Fruit fly (Drosophila melanogaster): ENCODE data around the gene rudhira.

DNA sequence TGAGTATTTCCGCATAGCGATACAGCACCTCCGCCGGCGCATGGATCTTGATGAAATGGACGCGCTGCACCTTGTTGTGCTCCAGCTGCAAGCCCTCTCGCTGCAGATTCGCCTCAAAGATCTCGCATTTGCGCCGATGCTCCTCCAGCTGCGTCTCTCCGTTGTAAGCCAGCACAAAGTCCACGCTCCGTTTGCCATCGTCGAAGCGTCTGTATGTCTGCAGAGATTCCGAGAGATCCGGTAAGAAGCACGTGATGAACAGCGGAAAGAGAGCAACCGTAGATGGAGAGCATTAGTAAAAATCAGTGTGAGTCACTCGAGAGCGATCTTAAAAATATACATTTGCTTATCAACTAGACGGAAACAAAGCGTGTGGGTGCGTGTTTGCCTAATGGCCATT lies 65.0 kb downstream of the rudhira start:
- no peak for TF ChIP-seq ovo (GFP tag; optimal IDR thresholded peaks at IDR 0.05)
- TF ChIP-seq CG12768 (GFP tag; optimal IDR thresholded peaks at IDR 0.05) = no peak
- TF ChIP-seq cic (GFP tag; optimal IDR thresholded peaks at IDR 0.05) = no peak
- no peak for TF ChIP-seq kay (GFP tag; ENCODE audit: borderline replicate concordance)
- no peak for TF ChIP-seq toe (GFP tag; optimal IDR thresholded peaks at IDR 0.05)
- TF ChIP-seq tj (GFP tag; optimal IDR thresholded peaks at IDR 0.05) = no peak
- TF ChIP-seq Hr96 (GFP tag; optimal IDR thresholded peaks at IDR 0.05) = no peak
- no peak for TF ChIP-seq CG7045 (GFP tag; optimal IDR thresholded peaks at IDR 0.05)
- TF ChIP-seq cnc (optimal IDR thresholded peaks at IDR 0.05) = no peak
